Worm (Caenorhabditis elegans) whole organism, midembryonic: ENCODE results near the gene T07F8.4.

ENCODE experiments used
- T22C8.4 ChIP-seq: fragments of 200-800 bp; sonication (Bioruptor generic); IDR thresholded peaks from 2 replicates; pipeline ENCODE4 v1.3.6; 2022; ENCODE audit warnings: missing genetic modification characterization, missing compliant biosample characterization
- cog-1 ChIP-seq: sonication (generic microtip); optimal IDR thresholded peaks from 2 replicates; lab custom pipeline; 2016; ENCODE audit warnings: missing genetic modification characterization, missing compliant biosample characterization
- flt-1 ChIP-seq: fragments of 200-800 bp; sonication (Bioruptor generic); IDR thresholded peaks from 2 replicates; pipeline ENCODE4 v1.3.6; 2022; ENCODE audit warnings: missing genetic modification characterization, missing compliant biosample characterization
- klf-2 ChIP-seq: fragments of 200-800 bp; sonication (Bioruptor generic); conservative IDR thresholded peaks from 2 replicates; pipeline ENCODE4 v1.3.6; 2022; ENCODE audit warnings: missing genetic modification reagents, missing genetic modification characterization, missing compliant biosample characterization
- med-1 ChIP-seq: sonication (generic microtip); optimal IDR thresholded peaks from 2 replicates; lab custom pipeline; 2017; ENCODE audit warnings: missing genetic modification characterization, mild to moderate bottlenecking, missing compliant biosample characterization, antibody characterized with exemption, missing genetic modification reagents; ENCODE audit not compliant: insufficient read depth
- ref-1 ChIP-seq: fragments of 200-800 bp; sonication (Bioruptor generic); conservative IDR thresholded peaks from 2 replicates; pipeline ENCODE4 v1.3.6; 2022; ENCODE audit warnings: missing genetic modification reagents, missing genetic modification characterization, missing compliant biosample characterization
- tab-1 ChIP-seq: fragments of 200-800 bp; sonication (Bioruptor generic); IDR thresholded peaks from 2 replicates; pipeline ENCODE4 v1.3.6; 2022; ENCODE audit warnings: missing genetic modification characterization, missing compliant biosample characterization
- ztf-23 ChIP-seq: fragments of 200-800 bp; sonication (Bioruptor generic); IDR thresholded peaks from 2 replicates; pipeline ENCODE4 v1.3.6; 2022; ENCODE audit warnings: missing genetic modification reagents, missing genetic modification characterization, missing compliant biosample characterization
- ztf-29 ChIP-seq: fragments of 200-800 bp; sonication (Bioruptor generic); IDR thresholded peaks from 2 replicates; pipeline ENCODE4 v1.3.6; 2022; ENCODE audit warnings: missing genetic modification reagents, missing genetic modification characterization, missing compliant biosample characterization

T07F8.4 gene

ce11 chrII:7131871-7132693 lies at the start of gene T07F8.4, which contains the start of gene gld-3:
TSS of gene T07F8.4 (minus strand) at chrII:7132032.
TSS of gene gld-3 (plus strand) at chrII:7132643.
- TF ChIP-seq flt-1 (GFP tag; lab: Robert Waterston, UW) (no peak), med-1 (GFP tag; lab: Kevin White, UChicago) (no peak), ztf-23 (GFP tag; lab: Robert Waterston, UW) (no peak), ref-1 (GFP tag; lab: Robert Waterston, UW) (no peak), ztf-29 (GFP tag; lab: Robert Waterston, UW) (no peak), tab-1 (no peak), T22C8.4 (GFP tag; lab: Robert Waterston, UW) (no peak), klf-2 (GFP tag; lab: Robert Waterston, UW) (no peak), cog-1 (tag; lab: Kevin White, UChicago) (no peak)

ce11 chrII:7176108-7176507 lies 44.3 kb upstream of the T07F8.4 start:
- TF ChIP-seq flt-1 (GFP tag; lab: Robert Waterston, UW) (no peak), tab-1 (no peak), ref-1 (GFP tag; lab: Robert Waterston, UW) (no peak), med-1 (GFP tag; lab: Kevin White, UChicago) (no peak), ztf-23 (GFP tag; lab: Robert Waterston, UW) (no peak), ztf-29 (GFP tag; lab: Robert Waterston, UW) (no peak), cog-1 (tag; lab: Kevin White, UChicago) (no peak), klf-2 (GFP tag; lab: Robert Waterston, UW) (no peak), T22C8.4 (GFP tag; lab: Robert Waterston, UW) (no peak)

- TF ChIP-seq T22C8.4 (GFP tag; lab: Robert Waterston, UW) (no peak), ztf-29 (GFP tag; lab: Robert Waterston, UW) (no peak), ztf-23 (GFP tag; lab: Robert Waterston, UW) (no peak), med-1 (GFP tag; lab: Kevin White, UChicago) (no peak), flt-1 (GFP tag; lab: Robert Waterston, UW) (no peak), klf-2 (GFP tag; lab: Robert Waterston, UW) (no peak), cog-1 (tag; lab: Kevin White, UChicago) (no peak), ref-1 (GFP tag; lab: Robert Waterston, UW) (no peak), tab-1 (no peak)
Observed at ce11 chrII:7174843-7175242, 43.0 kb upstream of the T07F8.4 start, which contains the start of gene glc-4. TSS of gene glc-4 (minus strand) at chrII:7174943.

ce11 chrII:7171305-7171998 lies 39.6 kb upstream of the T07F8.4 start, which contains the start of gene dyf-13:
TSS of gene dyf-13 (minus strand) at chrII:7171355.
- no peak for TF ChIP-seq T22C8.4 (GFP tag; lab: Robert Waterston, UW)
- TF ChIP-seq klf-2 (GFP tag; lab: Robert Waterston, UW), result no peak
- no peak for TF ChIP-seq ref-1 (GFP tag; lab: Robert Waterston, UW)
- no peak for TF ChIP-seq tab-1
- no peak for TF ChIP-seq ztf-23 (GFP tag; lab: Robert Waterston, UW)
- no peak for TF ChIP-seq flt-1 (GFP tag; lab: Robert Waterston, UW)
- no peak for TF ChIP-seq med-1 (GFP tag; lab: Kevin White, UChicago)
- TF ChIP-seq ztf-29 (GFP tag; lab: Robert Waterston, UW), result no peak
- no peak for TF ChIP-seq cog-1 (tag; lab: Kevin White, UChicago)

ce11 chrII:7168712-7169111 lies 36.9 kb upstream of the T07F8.4 start, which contains the start of gene col-36:
TSS of gene col-36 (minus strand) at chrII:7168812.
- TF ChIP-seq ztf-23 (GFP tag; lab: Robert Waterston, UW) (no peak), ref-1 (GFP tag; lab: Robert Waterston, UW) (no peak), cog-1 (tag; lab: Kevin White, UChicago) (no peak), flt-1 (GFP tag; lab: Robert Waterston, UW) (no peak), tab-1 (no peak), klf-2 (GFP tag; lab: Robert Waterston, UW) (no peak), med-1 (GFP tag; lab: Kevin White, UChicago) (no peak), ztf-29 (GFP tag; lab: Robert Waterston, UW) (no peak), T22C8.4 (GFP tag; lab: Robert Waterston, UW) (no peak)

ce11 chrII:7166768-7167167 lies 34.9 kb upstream of the T07F8.4 start:
- TF ChIP-seq cog-1 (tag; lab: Kevin White, UChicago) (no peak), tab-1 (no peak), T22C8.4 (GFP tag; lab: Robert Waterston, UW) (no peak), ref-1 (GFP tag; lab: Robert Waterston, UW) (no peak), ztf-23 (GFP tag; lab: Robert Waterston, UW) (no peak), med-1 (GFP tag; lab: Kevin White, UChicago) (no peak), klf-2 (GFP tag; lab: Robert Waterston, UW) (no peak), ztf-29 (GFP tag; lab: Robert Waterston, UW) (no peak), flt-1 (GFP tag; lab: Robert Waterston, UW) (no peak)

- no peak for TF ChIP-seq T22C8.4 (GFP tag; lab: Robert Waterston, UW)
- TF ChIP-seq med-1 (GFP tag; lab: Kevin White, UChicago), result no peak
- no peak for TF ChIP-seq ref-1 (GFP tag; lab: Robert Waterston, UW)
- TF ChIP-seq klf-2 (GFP tag; lab: Robert Waterston, UW), result no peak
Observed at ce11 chrII:7165749-7166148, 33.9 kb upstream of the T07F8.4 start, which contains the start of gene mfsd-13.2. TSS of gene mfsd-13.2 (minus strand) at chrII:7165849.

- TF ChIP-seq klf-2 (GFP tag; lab: Robert Waterston, UW) (no peak), tab-1 (no peak), ztf-23 (GFP tag; lab: Robert Waterston, UW) (no peak), flt-1 (GFP tag; lab: Robert Waterston, UW) (no peak), T22C8.4 (GFP tag; lab: Robert Waterston, UW) (no peak), med-1 (GFP tag; lab: Kevin White, UChicago) (no peak), cog-1 (tag; lab: Kevin White, UChicago) (no peak), ref-1 (GFP tag; lab: Robert Waterston, UW) (no peak)
Observed at ce11 chrII:7161512-7161911, 29.7 kb upstream of the T07F8.4 start, which contains the start of gene C27H5.12. TSS of gene C27H5.12 (minus strand) at chrII:7161612.
